Fruit fly (Drosophila melanogaster): ENCODE data around the gene CG32576.
A peak's percentile ranks its signal among the peaks of the same experiment; 100 is the strongest.

Gene CG32576

DNA sequence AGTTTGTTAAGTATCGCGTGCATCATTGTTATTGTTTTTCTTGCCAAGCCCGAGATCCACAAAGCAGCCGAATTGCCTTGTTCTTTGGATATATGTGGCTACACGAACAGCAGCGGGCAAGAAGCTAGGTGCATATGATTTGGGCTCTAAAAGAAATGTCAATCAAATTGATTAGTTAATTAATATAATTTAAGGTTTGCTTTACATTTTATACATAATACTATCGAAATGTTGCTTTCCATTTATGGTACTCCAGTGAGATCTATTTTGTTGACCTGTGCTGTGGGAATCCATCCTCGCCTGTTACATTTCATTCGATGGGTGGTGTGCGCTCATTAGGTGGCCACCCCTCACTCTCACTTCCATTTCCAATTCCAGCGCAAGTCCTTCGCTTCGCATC is 24.9 kb downstream of the CG32576 start (continued):
- TF ChIP-seq Bteb2 (GFP tag; optimal IDR thresholded peaks at IDR 0.05), result peak; percentile 45
- TF ChIP-seq maf-S (GFP tag; optimal IDR thresholded peaks at IDR 0.05), result peak; percentile 15
- no peak for TF ChIP-seq pita (GFP tag; optimal IDR thresholded peaks at IDR 0.05)
- no peak for TF ChIP-seq Hmx (GFP tag; optimal IDR thresholded peaks at IDR 0.05)
- TF ChIP-seq Blimp-1 (GFP tag; optimal IDR thresholded peaks at IDR 0.05), result peak; percentile 76
- peak; percentile 76 for TF ChIP-seq ttk (GFP tag; IDR thresholded peaks at IDR 0.05)
- TF ChIP-seq D (optimal IDR thresholded peaks at IDR 0.05), result no peak
- TF ChIP-seq D (GFP tag; optimal IDR thresholded peaks at IDR 0.05), result peak; percentile 73
- TF ChIP-seq Hand (GFP tag; optimal IDR thresholded peaks at IDR 0.05), result peak; percentile 64
- TF ChIP-seq psq (GFP tag; optimal IDR thresholded peaks at IDR 0.05), result no peak
- peak; percentile 68 for TF ChIP-seq CG4404 (GFP tag; IDR thresholded peaks at IDR 0.05)
- no peak for TF ChIP-seq aop (GFP tag; IDR thresholded peaks at IDR 0.05)
- TF ChIP-seq Six4 (GFP tag; optimal IDR thresholded peaks at IDR 0.05), result peak; percentile 73
- TF ChIP-seq Sin3A (optimal IDR thresholded peaks at IDR 0.05), result no peak
- peak; percentile 80 for TF ChIP-seq CG10959 (GFP tag; IDR thresholded peaks at IDR 0.05)
- TF ChIP-seq Bgb (GFP tag; IDR thresholded peaks at IDR 0.05; ENCODE audit: partially characterized antibody), result no peak
- no peak for TF ChIP-seq CG10565 (GFP tag; optimal IDR thresholded peaks at IDR 0.05)
- peak; percentile 35 for TF ChIP-seq CG31365 (tag; optimal IDR thresholded peaks at IDR 0.05)
- TF ChIP-seq CG9727 (GFP tag; optimal IDR thresholded peaks at IDR 0.05), result peak; percentile 81
- peak; percentile 37 for TF ChIP-seq Antp (GFP tag; optimal IDR thresholded peaks at IDR 0.05)
- peak; percentile 44 for TF ChIP-seq gro (GFP tag; optimal IDR thresholded peaks at IDR 0.05)
- TF ChIP-seq CG34422 (GFP tag; IDR thresholded peaks at IDR 0.05), result peak; percentile 83
- peak; percentile 45 for TF ChIP-seq CG6683 (GFP tag; optimal IDR thresholded peaks at IDR 0.05)
- TF ChIP-seq CG34224 (GFP tag; IDR thresholded peaks at IDR 0.05; ENCODE audit: partially characterized antibody), result no peak
- TF ChIP-seq Awh (GFP tag; IDR thresholded peaks at IDR 0.05), result peak; percentile 86
- TF ChIP-seq CG6654 (GFP tag; optimal IDR thresholded peaks at IDR 0.05), result peak; percentile 32
- peak; percentile 78 for TF ChIP-seq fd96Cb (tag; optimal IDR thresholded peaks at IDR 0.05)
- peak; percentile 26 for TF ChIP-seq luna (GFP tag; optimal IDR thresholded peaks at IDR 0.05)
- TF ChIP-seq CG2678 (tag; optimal IDR thresholded peaks at IDR 0.05), result peak; percentile 86
- peak; percentile 42 for TF ChIP-seq NC2β (GFP tag; optimal IDR thresholded peaks at IDR 0.05)
- no peak for TF ChIP-seq Sox100B (GFP tag; optimal IDR thresholded peaks at IDR 0.05)
- peak; percentile 50 for TF ChIP-seq kay (GFP tag; optimal IDR thresholded peaks at IDR 0.05)
- TF ChIP-seq gfzf (GFP tag; optimal IDR thresholded peaks at IDR 0.05), result no peak
- peak; percentile 13 for TF ChIP-seq pho (GFP tag; optimal IDR thresholded peaks at IDR 0.05)
- peak; percentile 59 for TF ChIP-seq CG15514 (GFP tag; optimal IDR thresholded peaks at IDR 0.05)
- peak; percentile 65 for TF ChIP-seq CG9932 (GFP tag; IDR thresholded peaks at IDR 0.05)
- peak; percentile 86 for TF ChIP-seq CG11504 (tag; optimal IDR thresholded peaks at IDR 0.05)
- peak; percentile 81 for TF ChIP-seq CG6689 (GFP tag; IDR thresholded peaks at IDR 0.05)
- no peak for TF ChIP-seq HmgD (GFP tag; optimal IDR thresholded peaks at IDR 0.05)
- TF ChIP-seq CG12104 (GFP tag; optimal IDR thresholded peaks at IDR 0.05), result peak; percentile 36
- peak; percentile 70 for TF ChIP-seq Ssrp (tag; optimal IDR thresholded peaks at IDR 0.05)
- TF ChIP-seq wek (GFP tag; optimal IDR thresholded peaks at IDR 0.05), result peak; percentile 5
- peak; percentile 21 for TF ChIP-seq CG12744 (GFP tag; optimal IDR thresholded peaks at IDR 0.05)
- peak; percentile 86 for TF ChIP-seq CG2712 (tag; optimal IDR thresholded peaks at IDR 0.05)
- TF ChIP-seq emc (GFP tag; optimal IDR thresholded peaks at IDR 0.05), result peak; percentile 18
- TF ChIP-seq YL-1 (GFP tag; optimal IDR thresholded peaks at IDR 0.05), result no peak
- TF ChIP-seq CG15479 (GFP tag; optimal IDR thresholded peaks at IDR 0.05), result no peak
- peak; percentile 37 for TF ChIP-seq Mad (GFP tag; optimal IDR thresholded peaks at IDR 0.05)
- TF ChIP-seq CG13624 (GFP tag; optimal IDR thresholded peaks at IDR 0.05), result peak; percentile 27
- TF ChIP-seq lab (GFP tag; optimal IDR thresholded peaks at IDR 0.05), result peak; percentile 89
- TF ChIP-seq CG10209 (GFP tag; optimal IDR thresholded peaks at IDR 0.05), result peak; percentile 72
- no peak for TF ChIP-seq toy (GFP tag; IDR thresholded peaks at IDR 0.05)
